In genomic region chr2L:20757808-20758187, dm6 we compare ENCODE assay signal across 1 fruit fly cellular context.
TF ChIP-seq lines count a peak whose summit lies in the region.

Gene Rhau, minus strand, starts transcription at chr2L:20757985.
Gene dia, plus strand, starts transcription at chr2L:20758144.

TF ChIP-seq in whole organism, embryonic, 481 proteins besides CTCF, POLR2A, EP300 and RAD21 (continued from another document and continues in another):
- TF ChIP-seq CG13624 (GFP tag; optimal IDR thresholded peaks at IDR 0.05; lab: Kevin White, UChicago) (no peak), caup (GFP tag; optimal IDR thresholded peaks at IDR 0.05; lab: Kevin White, UChicago; ENCODE audit: severe bottlenecking) (no peak), CG32772 (GFP tag; IDR thresholded peaks at IDR 0.05; lab: Robert Waterston, UW) (no peak), seq (GFP tag; IDR thresholded peaks at IDR 0.05; lab: Robert Waterston, UW) (no peak), nerfin-1 (tag; optimal IDR thresholded peaks at IDR 0.05; lab: Kevin White, UChicago) (no peak), Dfd (GFP tag; optimal IDR thresholded peaks at IDR 0.05; lab: Kevin White, UChicago) (no peak), BEAF-32 (GFP tag; optimal IDR thresholded peaks at IDR 0.05; lab: Kevin White, UChicago) (peak; percentile 57), Elba2 (GFP tag; optimal IDR thresholded peaks at IDR 0.05; lab: Kevin White, UChicago) (peak; percentile 2), CG6272 (GFP tag; IDR thresholded peaks at IDR 0.05; lab: Robert Waterston, UW) (no peak), Adf1 (GFP tag; IDR thresholded peaks at IDR 0.05; lab: Robert Waterston, UW) (no peak), corto (GFP tag; optimal IDR thresholded peaks at IDR 0.05; lab: Kevin White, UChicago) (no peak), pb (GFP tag; optimal IDR thresholded peaks at IDR 0.05; lab: Kevin White, UChicago) (no peak), CG9437 (GFP tag; optimal IDR thresholded peaks at IDR 0.05; lab: Kevin White, UChicago) (no peak), Hey (tag; optimal IDR thresholded peaks at IDR 0.05; lab: Kevin White, UChicago) (no peak), wek (GFP tag; optimal IDR thresholded peaks at IDR 0.05; lab: Kevin White, UChicago) (no peak), dimm (GFP tag; IDR thresholded peaks at IDR 0.05; lab: Robert Waterston, UW) (no peak), Meics (GFP tag; optimal IDR thresholded peaks at IDR 0.05; lab: Kevin White, UChicago) (no peak), CG13894 (tag; optimal IDR thresholded peaks at IDR 0.05; lab: Kevin White, UChicago) (no peak), CG11247 (GFP tag; IDR thresholded peaks at IDR 0.05; lab: Robert Waterston, UW) (no peak), gfzf (GFP tag; optimal IDR thresholded peaks at IDR 0.05; lab: Kevin White, UChicago) (peak; percentile 93), twi (tag; optimal IDR thresholded peaks at IDR 0.05; lab: Kevin White, UChicago) (peak; percentile 15), lbe (GFP tag; optimal IDR thresholded peaks at IDR 0.05; lab: Kevin White, UChicago) (no peak), Eip74EF (GFP tag; optimal IDR thresholded peaks at IDR 0.05; lab: Kevin White, UChicago) (no peak), CG2202 (tag; optimal IDR thresholded peaks at IDR 0.05; lab: Kevin White, UChicago) (no peak), Ets65A (GFP tag; lab: Kevin White, UChicago) (no peak), CG12104 (GFP tag; optimal IDR thresholded peaks at IDR 0.05; lab: Kevin White, UChicago) (peak; percentile 42), B-H1 (GFP tag; IDR thresholded peaks at IDR 0.05; lab: Robert Waterston, UW) (no peak), Ptx1 (GFP tag; IDR thresholded peaks at IDR 0.05; lab: Robert Waterston, UW) (no peak), Xbp1 (GFP tag; optimal IDR thresholded peaks at IDR 0.05; lab: Kevin White, UChicago) (peak; percentile 46), bsh (GFP tag; optimal IDR thresholded peaks at IDR 0.05; lab: Kevin White, UChicago) (no peak), az2 (GFP tag; optimal IDR thresholded peaks at IDR 0.05; lab: Kevin White, UChicago) (peak; percentile 14), lilli (GFP tag; optimal IDR thresholded peaks at IDR 0.05; lab: Kevin White, UChicago) (peak; percentile 44), sc (optimal IDR thresholded peaks at IDR 0.05; lab: Kevin White, UChicago) (no peak), sc (GFP tag; optimal IDR thresholded peaks at IDR 0.05; lab: Kevin White, UChicago) (no peak), CG3995 (GFP tag; optimal IDR thresholded peaks at IDR 0.05; lab: Kevin White, UChicago) (peak; percentile 68), Asciz (GFP tag; optimal IDR thresholded peaks at IDR 0.05; lab: Kevin White, UChicago) (no peak), HLH4C (GFP tag; IDR thresholded peaks at IDR 0.05; lab: Robert Waterston, UW; ENCODE audit: partially characterized antibody) (no peak), crc (GFP tag; optimal IDR thresholded peaks at IDR 0.05; lab: Kevin White, UChicago) (no peak), phol (tag; optimal IDR thresholded peaks at IDR 0.05; lab: Kevin White, UChicago) (peak; percentile 71), CG34422 (GFP tag; IDR thresholded peaks at IDR 0.05; lab: Robert Waterston, UW) (no peak), CG12659 (GFP tag; optimal IDR thresholded peaks at IDR 0.05; lab: Kevin White, UChicago) (peak; percentile 83), cas (GFP tag; IDR thresholded peaks at IDR 0.05; lab: Robert Waterston, UW) (no peak), vnd (GFP tag; IDR thresholded peaks at IDR 0.05; lab: Robert Waterston, UW; ENCODE audit: partially characterized antibody) (no peak), Lhr (GFP tag; optimal IDR thresholded peaks at IDR 0.05; lab: Kevin White, UChicago) (peak; percentile 93), CG18011 (GFP tag; optimal IDR thresholded peaks at IDR 0.05; lab: Kevin White, UChicago) (no peak), row (GFP tag; IDR thresholded peaks at IDR 0.05; lab: Robert Waterston, UW) (peak; percentile 56), CG9876 (GFP tag; optimal IDR thresholded peaks at IDR 0.05; lab: Kevin White, UChicago) (no peak), CG11695 (GFP tag; IDR thresholded peaks at IDR 0.05; lab: Robert Waterston, UW) (no peak), CG3847 (GFP tag; IDR thresholded peaks at IDR 0.05; lab: Robert Waterston, UW) (peak; percentile 74), Gug (GFP tag; IDR thresholded peaks at IDR 0.05; lab: Robert Waterston, UW) (no peak), CG2678 (tag; optimal IDR thresholded peaks at IDR 0.05; lab: Kevin White, UChicago) (no peak), dysf (GFP tag; IDR thresholded peaks at IDR 0.05; lab: Robert Waterston, UW) (no peak), Atf-2 (GFP tag; optimal IDR thresholded peaks at IDR 0.05; lab: Kevin White, UChicago) (no peak), wor (GFP tag; IDR thresholded peaks at IDR 0.05; lab: Robert Waterston, UW) (no peak), repo (GFP tag; optimal IDR thresholded peaks at IDR 0.05; lab: Kevin White, UChicago) (no peak), CG17385 (GFP tag; optimal IDR thresholded peaks at IDR 0.05; lab: Kevin White, UChicago) (no peak), D19A (tag; optimal IDR thresholded peaks at IDR 0.05; lab: Kevin White, UChicago) (peak; percentile 38), Rfx (GFP tag; IDR thresholded peaks at IDR 0.05; lab: Robert Waterston, UW) (no peak), Chrac-16 (GFP tag; optimal IDR thresholded peaks at IDR 0.05; lab: Kevin White, UChicago) (no peak), luna (GFP tag; optimal IDR thresholded peaks at IDR 0.05; lab: Kevin White, UChicago) (no peak), ewg (GFP tag; optimal IDR thresholded peaks at IDR 0.05; lab: Kevin White, UChicago) (peak; percentile 41), trem (tag; optimal IDR thresholded peaks at IDR 0.05; lab: Kevin White, UChicago) (peak; percentile 100), psq (GFP tag; optimal IDR thresholded peaks at IDR 0.05; lab: Kevin White, UChicago) (no peak), fru (optimal IDR thresholded peaks at IDR 0.05; lab: Kevin White, UChicago) (no peak), CG14860 (GFP tag; IDR thresholded peaks at IDR 0.05; lab: Robert Waterston, UW; ENCODE audit: partially characterized antibody) (no peak), CG30403 (GFP tag; optimal IDR thresholded peaks at IDR 0.05; lab: Kevin White, UChicago) (peak; percentile 43), CG6654 (GFP tag; optimal IDR thresholded peaks at IDR 0.05; lab: Kevin White, UChicago) (no peak), Deaf1 (tag; optimal IDR thresholded peaks at IDR 0.05; lab: Kevin White, UChicago) (no peak), Dad (GFP tag; optimal IDR thresholded peaks at IDR 0.05; lab: Kevin White, UChicago) (no peak), fd3F (GFP tag; optimal IDR thresholded peaks at IDR 0.05; lab: Kevin White, UChicago) (peak; percentile 30), CG16779 (GFP tag; IDR thresholded peaks at IDR 0.05; lab: Robert Waterston, UW) (no peak), sqz (GFP tag; optimal IDR thresholded peaks at IDR 0.05; lab: Kevin White, UChicago) (no peak), CG11398 (GFP tag; optimal IDR thresholded peaks at IDR 0.05; lab: Kevin White, UChicago) (no peak), CG30431 (GFP tag; optimal IDR thresholded peaks at IDR 0.05; lab: Kevin White, UChicago) (no peak), bowl (GFP tag; IDR thresholded peaks at IDR 0.05; lab: Robert Waterston, UW) (no peak), chinmo (GFP tag; IDR thresholded peaks at IDR 0.05; lab: Robert Waterston, UW; ENCODE audit: partially characterized antibody) (no peak), CG10366 (GFP tag; IDR thresholded peaks at IDR 0.05; lab: Robert Waterston, UW) (no peak), NC2β (GFP tag; optimal IDR thresholded peaks at IDR 0.05; lab: Kevin White, UChicago) (no peak), cwo (GFP tag; optimal IDR thresholded peaks at IDR 0.05; lab: Kevin White, UChicago) (no peak), CG17802 (tag; optimal IDR thresholded peaks at IDR 0.05; lab: Kevin White, UChicago) (no peak), CG6854 (GFP tag; optimal IDR thresholded peaks at IDR 0.05; lab: Kevin White, UChicago) (no peak), z (GFP tag; IDR thresholded peaks at IDR 0.05; lab: Robert Waterston, UW) (no peak), sima (GFP tag; optimal IDR thresholded peaks at IDR 0.05; lab: Kevin White, UChicago) (no peak), Fer1 (GFP tag; optimal IDR thresholded peaks at IDR 0.05; lab: Kevin White, UChicago) (no peak), Nf-YA (GFP tag; IDR thresholded peaks at IDR 0.05; lab: Robert Waterston, UW) (no peak), CG32767 (GFP tag; IDR thresholded peaks at IDR 0.05; lab: Robert Waterston, UW) (no peak), ac (GFP tag; optimal IDR thresholded peaks at IDR 0.05; lab: Kevin White, UChicago) (no peak), Optix (GFP tag; IDR thresholded peaks at IDR 0.05; lab: Robert Waterston, UW) (no peak), CG11093 (GFP tag; IDR thresholded peaks at IDR 0.05; lab: Robert Waterston, UW) (no peak), Hand (GFP tag; optimal IDR thresholded peaks at IDR 0.05; lab: Kevin White, UChicago) (no peak), ttk (GFP tag; IDR thresholded peaks at IDR 0.05; lab: Robert Waterston, UW) (no peak), grn (GFP tag; optimal IDR thresholded peaks at IDR 0.05; lab: Kevin White, UChicago) (peak; percentile 22), Lim3 (GFP tag; IDR thresholded peaks at IDR 0.05; lab: Robert Waterston, UW) (no peak), HmgZ (tag; optimal IDR thresholded peaks at IDR 0.05; lab: Kevin White, UChicago) (peak; percentile 49), D19B (GFP tag; optimal IDR thresholded peaks at IDR 0.05; lab: Kevin White, UChicago) (no peak), CG13296 (GFP tag; optimal IDR thresholded peaks at IDR 0.05; lab: Kevin White, UChicago) (peak; percentile 3), MTF-1 (GFP tag; optimal IDR thresholded peaks at IDR 0.05; lab: Kevin White, UChicago; ENCODE audit: borderline replicate concordance) (no peak), mld (GFP tag; IDR thresholded peaks at IDR 0.05; lab: Robert Waterston, UW; ENCODE audit: partially characterized antibody) (no peak), Dip2 (GFP tag; IDR thresholded peaks at IDR 0.05; lab: Robert Waterston, UW) (no peak), Trl (optimal IDR thresholded peaks at IDR 0.05; lab: Kevin White, UChicago) (no peak), Trl (GFP tag; optimal IDR thresholded peaks at IDR 0.05; lab: Kevin White, UChicago) (no peak), amos (GFP tag; IDR thresholded peaks at IDR 0.05; lab: Robert Waterston, UW; ENCODE audit: partially characterized antibody) (peak; percentile 21; the same call in 1 of the 2 replicates), rib (GFP tag; IDR thresholded peaks at IDR 0.05; lab: Robert Waterston, UW) (no peak), dpn (GFP tag; optimal IDR thresholded peaks at IDR 0.05; lab: Kevin White, UChicago) (peak in 1 of 2 experiments; percentile 24), CG10543 (GFP tag; optimal IDR thresholded peaks at IDR 0.05; lab: Kevin White, UChicago) (no peak), YL-1 (GFP tag; optimal IDR thresholded peaks at IDR 0.05; lab: Kevin White, UChicago) (peak; percentile 44), CG12299 (tag; optimal IDR thresholded peaks at IDR 0.05; lab: Kevin White, UChicago) (peak; percentile 16), Scr (GFP tag; IDR thresholded peaks at IDR 0.05; lab: Robert Waterston, UW; ENCODE audit: partially characterized antibody) (peak; percentile 28; the same call in 1 of the 2 replicates), CG15073 (GFP tag; optimal IDR thresholded peaks at IDR 0.05; lab: Kevin White, UChicago) (no peak), Dip3 (GFP tag; optimal IDR thresholded peaks at IDR 0.05; lab: Kevin White, UChicago) (peak; percentile 4), ara (GFP tag; IDR thresholded peaks at IDR 0.05; lab: Robert Waterston, UW) (no peak), ase (GFP tag; IDR thresholded peaks at IDR 0.05; lab: Robert Waterston, UW) (no peak), ab (GFP tag; optimal IDR thresholded peaks at IDR 0.05; lab: Kevin White, UChicago) (no peak), CG15011 (GFP tag; optimal IDR thresholded peaks at IDR 0.05; lab: Kevin White, UChicago) (no peak), CG8944 (GFP tag; optimal IDR thresholded peaks at IDR 0.05; lab: Kevin White, UChicago) (no peak), Sry-δ (GFP tag; optimal IDR thresholded peaks at IDR 0.05; lab: Kevin White, UChicago) (peak; percentile 42), H15 (GFP tag; IDR thresholded peaks at IDR 0.05; lab: Robert Waterston, UW) (no peak), Abd-B (GFP tag; optimal IDR thresholded peaks at IDR 0.05; lab: Kevin White, UChicago) (peak; percentile 50), Camta (GFP tag; optimal IDR thresholded peaks at IDR 0.05; lab: Kevin White, UChicago) (no peak), crp (GFP tag; optimal IDR thresholded peaks at IDR 0.05; lab: Kevin White, UChicago) (peak in 1 of 2 experiments; percentile 26), CG31441 (GFP tag; IDR thresholded peaks at IDR 0.05; lab: Robert Waterston, UW) (no peak), Bgb (GFP tag; IDR thresholded peaks at IDR 0.05; lab: Robert Waterston, UW; ENCODE audit: partially characterized antibody) (no peak), tin (GFP tag; optimal IDR thresholded peaks at IDR 0.05; lab: Kevin White, UChicago) (peak; percentile 25), ham (GFP tag; IDR thresholded peaks at IDR 0.05; lab: Robert Waterston, UW) (no peak), Atf3 (GFP tag; optimal IDR thresholded peaks at IDR 0.05; lab: Kevin White, UChicago) (no peak), p53 (GFP tag; optimal IDR thresholded peaks at IDR 0.05; lab: Kevin White, UChicago) (no peak), pum (GFP tag; optimal IDR thresholded peaks at IDR 0.05; lab: Kevin White, UChicago) (no peak), Myb (GFP tag; optimal IDR thresholded peaks at IDR 0.05; lab: Kevin White, UChicago) (no peak), CG2712 (tag; optimal IDR thresholded peaks at IDR 0.05; lab: Kevin White, UChicago) (peak; percentile 60), CG30020 (tag; optimal IDR thresholded peaks at IDR 0.05; lab: Kevin White, UChicago) (peak; percentile 50), bab2 (GFP tag; optimal IDR thresholded peaks at IDR 0.05; lab: Kevin White, UChicago) (no peak), CG14667 (GFP tag; IDR thresholded peaks at IDR 0.05; lab: Robert Waterston, UW) (no peak), CG10431 (GFP tag; optimal IDR thresholded peaks at IDR 0.05; lab: Kevin White, UChicago) (peak; percentile 61), NfI (GFP tag; optimal IDR thresholded peaks at IDR 0.05; lab: Kevin White, UChicago) (peak; percentile 29), CG17829 (tag; optimal IDR thresholded peaks at IDR 0.05; lab: Kevin White, UChicago) (peak; percentile 47), mam (GFP tag; optimal IDR thresholded peaks at IDR 0.05; lab: Kevin White, UChicago) (no peak), disco-r (GFP tag; optimal IDR thresholded peaks at IDR 0.05; lab: Kevin White, UChicago) (no peak), zen2 (GFP tag; IDR thresholded peaks at IDR 0.05; lab: Robert Waterston, UW; ENCODE audit: partially characterized antibody) (no peak)
